Worm (Caenorhabditis elegans) whole organism, L3 larva: ENCODE measurements around the gene K04C1.5.

Source experiments
- R02D3.7 ChIP-seq: fragments of 150-350 bp; optimal IDR thresholded peaks from 2 replicates; lab custom pipeline; 2014; ENCODE audit warnings: missing biosample characterization, missing genetic modification characterization
- ZK546.5 ChIP-seq: sonication (generic microtip); optimal IDR thresholded peaks from 2 replicates; lab custom pipeline; 2017; ENCODE audit warnings: missing biosample characterization, missing genetic modification characterization
- aly-2 ChIP-seq: fragments of 150-350 bp; optimal IDR thresholded peaks from 2 replicates; lab custom pipeline; 2014; ENCODE audit warnings: missing biosample characterization, missing genetic modification characterization
- ama-1 ChIP-seq: fragments of 150-350 bp; optimal IDR thresholded peaks from 2 replicates; lab custom pipeline; 2018
- ceh-16 ChIP-seq: sonication (generic microtip); optimal IDR thresholded peaks from 2 replicates; lab custom pipeline; 2017; ENCODE audit warnings: missing biosample characterization, missing genetic modification characterization
- ceh-28 ChIP-seq: fragments of 150-350 bp; optimal IDR thresholded peaks from 2 replicates; lab custom pipeline; 2014; ENCODE audit warnings: missing biosample characterization, missing genetic modification reagents, missing genetic modification characterization
- ceh-82 ChIP-seq: fragments of 150-350 bp; optimal IDR thresholded peaks from 2 replicates; lab custom pipeline; 2014; ENCODE audit warnings: missing biosample characterization, missing genetic modification characterization
- daf-12 ChIP-seq: fragments of 150-350 bp; optimal IDR thresholded peaks from 2 replicates; lab custom pipeline; 2014; ENCODE audit warnings: missing biosample characterization, missing genetic modification reagents, missing genetic modification characterization
- egl-5 ChIP-seq: fragments of 150-350 bp; optimal IDR thresholded peaks from 2 replicates; lab custom pipeline; 2017; ENCODE audit warnings: missing biosample characterization, missing genetic modification reagents, missing genetic modification characterization, inconsistent platforms
- elt-2 ChIP-seq: sonication (generic microtip); optimal IDR thresholded peaks from 2 replicates; lab custom pipeline; 2016; ENCODE audit warnings: missing genetic modification reagents, mild to moderate bottlenecking, missing genetic modification characterization, missing compliant biosample characterization
- elt-3 ChIP-seq, 3 experiments: fragments of 150-350 bp in 1 of 3; sonication (generic microtip) in 2 of 3; optimal IDR thresholded peaks; 2 replicates in 2 of 3; 4 replicates in 1 of 3; lab custom pipeline; 2014 to 2017; ENCODE audit warnings: missing biosample characterization in 3 of 3, missing genetic modification characterization in 3 of 3
- eor-1 ChIP-seq, 2 experiments: fragments of 150-350 bp; optimal IDR thresholded peaks; 2 replicates each; lab custom pipeline; 2014 to 2018; ENCODE audit warnings: missing biosample characterization in 2 of 2, missing genetic modification characterization in 2 of 2
- fkh-10 ChIP-seq: sonication (generic microtip); optimal IDR thresholded peaks from 2 replicates; lab custom pipeline; 2017; ENCODE audit warnings: missing biosample characterization, missing genetic modification reagents, missing genetic modification characterization
- fkh-2 ChIP-seq: fragments of 150-350 bp; optimal IDR thresholded peaks from 2 replicates; lab custom pipeline; 2014; ENCODE audit warnings: missing biosample characterization, missing genetic modification reagents, missing genetic modification characterization
- fos-1 ChIP-seq: fragments of 150-350 bp; optimal IDR thresholded peaks from 2 replicates; lab custom pipeline; 2014; ENCODE audit warnings: missing biosample characterization, missing genetic modification characterization
- hmg-11 ChIP-seq: sonication (generic microtip); optimal IDR thresholded peaks from 2 replicates; lab custom pipeline; 2016; ENCODE audit warnings: missing genetic modification characterization, missing compliant biosample characterization
- lin-15B ChIP-seq: fragments of 150-350 bp; optimal IDR thresholded peaks from 2 replicates; lab custom pipeline; 2014; ENCODE audit warnings: missing biosample characterization, missing genetic modification characterization
- lin-39 ChIP-seq: fragments of 150-350 bp; optimal IDR thresholded peaks from 2 replicates; lab custom pipeline; 2018; ENCODE audit warnings: missing biosample characterization, missing genetic modification reagents, missing genetic modification characterization
- lsy-12 ChIP-seq: sonication (generic microtip); optimal IDR thresholded peaks from 2 replicates; lab custom pipeline; 2016; ENCODE audit warnings: mild to moderate bottlenecking, missing genetic modification characterization, missing compliant biosample characterization
- mdl-1 ChIP-seq: fragments of 150-350 bp; optimal IDR thresholded peaks from 2 replicates; lab custom pipeline; 2014; ENCODE audit warnings: missing biosample characterization, missing genetic modification characterization
- mml-1 ChIP-seq: fragments of 150-350 bp; sonication (generic microtip); optimal IDR thresholded peaks from 3 replicates; lab custom pipeline; 2014; ENCODE audit warnings: missing biosample characterization, missing genetic modification characterization
- nhr-23 ChIP-seq: fragments of 150-350 bp; optimal IDR thresholded peaks from 2 replicates; lab custom pipeline; 2014; ENCODE audit warnings: missing biosample characterization, missing genetic modification reagents, missing genetic modification characterization
- nhr-237 ChIP-seq: fragments of 150-350 bp; optimal IDR thresholded peaks from 2 replicates; lab custom pipeline; 2014; ENCODE audit warnings: missing biosample characterization, missing genetic modification characterization
- nhr-43 ChIP-seq: sonication (generic microtip); optimal IDR thresholded peaks from 2 replicates; lab custom pipeline; 2016; ENCODE audit warnings: mild to moderate bottlenecking, missing genetic modification characterization, missing compliant biosample characterization; ENCODE audit not compliant: poor library complexity, severe bottlenecking
- nhr-67 ChIP-seq: fragments of 150-350 bp; optimal IDR thresholded peaks from 2 replicates; lab custom pipeline; 2014; ENCODE audit warnings: missing biosample characterization, missing genetic modification characterization
- nhr-76 ChIP-seq: fragments of 150-350 bp; sonication (generic microtip); optimal IDR thresholded peaks from 5 replicates; lab custom pipeline; 2014; ENCODE audit warnings: missing biosample characterization, missing genetic modification characterization
- nhr-77 ChIP-seq: fragments of 150-350 bp; optimal IDR thresholded peaks from 2 replicates; lab custom pipeline; 2014; ENCODE audit warnings: missing biosample characterization, missing genetic modification characterization
- pha-4 ChIP-seq: fragments of 150-350 bp; optimal IDR thresholded peaks from 2 replicates; lab custom pipeline; 2014; ENCODE audit warnings: missing biosample characterization, missing genetic modification reagents, missing genetic modification characterization
- sea-2 ChIP-seq: fragments of 150-350 bp; sonication (generic microtip); optimal IDR thresholded peaks from 4 replicates; lab custom pipeline; 2014; ENCODE audit warnings: missing biosample characterization, missing genetic modification reagents, missing genetic modification characterization
- skn-1 ChIP-seq: fragments of 150-350 bp; optimal IDR thresholded peaks from 2 replicates; lab custom pipeline; 2014; ENCODE audit warnings: missing biosample characterization, missing genetic modification characterization
- snpc-4 ChIP-seq: fragments of 150-350 bp; optimal IDR thresholded peaks from 2 replicates; lab custom pipeline; 2014; ENCODE audit warnings: missing biosample characterization, missing genetic modification characterization
- tbx-2 ChIP-seq: sonication (generic microtip); optimal IDR thresholded peaks from 2 replicates; lab custom pipeline; 2016; ENCODE audit warnings: mild to moderate bottlenecking, missing genetic modification characterization, missing compliant biosample characterization
- unc-39 ChIP-seq: sonication (generic microtip); optimal IDR thresholded peaks from 4 replicates; lab custom pipeline; 2017; ENCODE audit warnings: missing biosample characterization, missing genetic modification characterization
- unc-62 ChIP-seq: fragments of 150-350 bp; sonication (generic microtip); optimal IDR thresholded peaks from 4 replicates; lab custom pipeline; 2014; ENCODE audit warnings: missing biosample characterization, missing genetic modification reagents, missing genetic modification characterization
- zag-1 ChIP-seq: fragments of 150-350 bp; optimal IDR thresholded peaks from 2 replicates; lab custom pipeline; 2014; ENCODE audit warnings: missing biosample characterization, missing genetic modification characterization
- ztf-11 ChIP-seq: fragments of 150-350 bp; optimal IDR thresholded peaks from 2 replicates; lab custom pipeline; 2014; ENCODE audit warnings: missing biosample characterization, missing genetic modification characterization

Gene K04C1.5

DNA sequence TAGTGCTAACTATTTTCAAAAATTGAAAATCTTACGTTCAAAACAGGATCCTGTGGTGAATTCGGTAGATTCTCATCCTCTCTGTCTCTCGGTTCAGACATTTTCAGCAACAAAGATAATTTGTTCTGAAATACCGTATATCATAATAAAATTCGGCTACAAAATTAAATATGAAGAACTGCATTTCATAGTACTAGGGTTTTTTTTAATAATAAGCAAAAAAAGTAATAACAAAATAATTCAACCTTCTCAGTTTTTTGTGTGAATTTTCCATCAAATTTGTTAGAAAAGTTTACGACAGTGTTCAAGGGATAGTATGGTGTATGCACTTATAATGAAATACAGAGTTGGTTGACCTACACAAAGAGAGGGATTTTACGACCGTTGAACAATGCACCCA lies 24.7 kb upstream of the K04C1.5 start, which contains the start of gene K06G5.3:
TSS of gene K06G5.3 (minus strand) at position 101 of the 400 bp plus-strand sequence.
- no peak for TF ChIP-seq eor-1 (tag; optimal IDR thresholded peaks at IDR 0.05; lab: Kevin White, UChicago)

DNA sequence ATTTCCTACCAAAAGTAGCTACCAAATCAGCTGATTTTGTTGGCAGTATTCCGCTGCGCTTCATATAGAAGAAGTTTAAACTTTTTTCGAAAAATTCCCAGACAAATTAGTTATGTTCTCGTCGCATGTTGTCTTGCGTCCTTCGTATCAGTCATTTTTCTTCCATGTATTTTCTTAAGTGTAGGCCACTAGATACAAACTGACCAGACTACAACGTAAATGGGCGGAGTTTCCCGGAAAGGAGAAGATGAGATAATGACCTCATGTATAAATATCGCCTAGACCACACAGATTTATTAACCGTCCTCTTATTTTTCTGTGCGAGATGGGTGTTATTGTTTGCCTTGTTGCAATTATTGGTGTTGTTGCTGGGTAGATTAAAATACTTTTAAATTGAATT lies 22.6 kb upstream of the K04C1.5 start, which contains the start of gene cyp-13B2:
TSS of gene cyp-13B2 (plus strand) at position 301 of the 400 bp plus-strand sequence.
- no peak for TF ChIP-seq lsy-12 (tag; lab: Kevin White, UChicago)

DNA sequence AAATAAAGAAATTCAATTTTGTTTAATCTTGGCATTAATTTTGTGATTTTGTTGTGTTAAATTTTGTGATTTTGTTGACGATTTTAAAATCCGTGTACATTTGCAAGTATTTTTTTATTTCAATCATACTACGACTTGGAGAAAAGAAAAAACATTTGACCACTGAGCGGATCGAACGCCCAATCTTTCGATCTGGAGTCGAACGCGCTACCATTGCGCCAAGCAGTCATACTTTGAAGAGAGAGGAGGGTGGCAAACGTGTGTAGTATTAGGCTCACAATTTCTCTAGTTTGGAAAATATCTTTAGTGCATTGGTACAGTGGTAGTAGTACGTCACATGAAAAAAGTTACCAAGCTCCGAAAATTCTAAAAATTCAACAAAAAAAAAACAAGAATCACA lies 19.1 kb upstream of the K04C1.5 start:
- TF ChIP-seq unc-62 (GFP tag; lab: Kevin White, UChicago) (no peak), fkh-2 (tag; lab: Kevin White, UChicago) (no peak), zag-1 (tag; lab: Kevin White, UChicago) (no peak), lsy-12 (tag; lab: Kevin White, UChicago) (no peak), elt-2 (peak; percentile 18), hmg-11 (tag; lab: Kevin White, UChicago) (peak; percentile 58), unc-39 (tag; lab: Kevin White, UChicago) (no peak), nhr-43 (tag; lab: Kevin White, UChicago) (peak; percentile 58)

DNA sequence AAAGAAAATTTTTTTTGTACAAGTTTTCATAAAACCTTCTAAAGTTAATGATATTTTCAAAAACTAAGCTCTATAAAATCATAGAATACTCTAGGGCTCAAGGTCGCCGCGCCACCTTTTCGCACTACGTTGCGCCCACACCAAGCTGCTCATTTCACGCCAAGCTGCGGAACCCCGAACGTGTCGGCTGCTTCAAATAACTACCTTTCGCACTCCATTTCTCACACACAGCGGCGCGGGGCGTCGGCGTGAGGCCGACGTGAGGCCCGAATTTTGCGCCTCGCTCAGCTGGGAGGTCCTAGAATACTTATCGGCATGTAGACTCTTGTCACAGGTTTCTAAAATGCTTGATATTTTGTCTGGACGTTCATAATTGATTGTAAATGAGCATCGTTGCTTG lies 15.9 kb upstream of the K04C1.5 start:
- TF ChIP-seq elt-3 (tag; optimal IDR thresholded peaks at IDR 0.05; lab: Kevin White, UChicago) (no peak), nhr-23 (no peak)

DNA sequence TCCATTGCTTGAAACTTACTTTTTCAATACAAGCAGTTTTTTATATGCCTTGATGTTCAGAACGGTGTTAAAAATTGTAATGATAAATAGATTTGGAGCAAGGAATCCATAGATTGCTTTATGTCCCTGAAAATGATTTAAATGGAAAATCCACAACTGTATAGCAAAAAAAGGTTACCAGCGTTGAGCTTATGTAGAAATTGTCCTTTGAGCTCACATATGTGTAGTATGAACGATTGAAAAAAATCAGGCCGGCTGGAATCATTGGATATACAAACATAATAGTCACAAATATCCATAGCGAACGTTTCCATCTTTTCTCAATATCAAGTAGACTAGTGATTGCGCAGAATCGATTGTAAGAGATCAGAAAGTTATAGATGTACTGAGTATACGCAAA lies 13.5 kb upstream of the K04C1.5 start, which contains the start of gene srg-36:
TSS of gene srg-36 (minus strand) at position 101 of the 400 bp plus-strand sequence.
- TF ChIP-seq elt-3 (tag; optimal IDR thresholded peaks at IDR 0.05; lab: Kevin White, UChicago) (no peak), skn-1 (tag; lab: Kevin White, UChicago) (no peak), ztf-11 (tag; lab: Kevin White, UChicago) (no peak), ZK546.5 (tag; lab: Kevin White, UChicago) (no peak), nhr-77 (tag; lab: Kevin White, UChicago) (no peak), lin-15B (tag; lab: Kevin White, UChicago) (no peak), mml-1 (tag; lab: Kevin White, UChicago) (no peak), nhr-76 (tag; lab: Kevin White, UChicago) (no peak), tbx-2 (no peak), fkh-10 (GFP tag; lab: Kevin White, UChicago) (no peak), snpc-4 (no peak), eor-1 (tag; optimal IDR thresholded peaks at IDR 0.05; lab: Kevin White, UChicago) (no peak), ceh-82 (tag; lab: Kevin White, UChicago) (no peak), ceh-16 (tag; lab: Kevin White, UChicago) (no peak), nhr-23 (no peak), nhr-237 (tag; lab: Kevin White, UChicago) (no peak), ama-1 (lab: Kevin White, UChicago) (no peak), lin-39 (no peak), ceh-28 (tag; lab: Kevin White, UChicago) (no peak), fos-1 (tag; lab: Kevin White, UChicago) (no peak)

DNA sequence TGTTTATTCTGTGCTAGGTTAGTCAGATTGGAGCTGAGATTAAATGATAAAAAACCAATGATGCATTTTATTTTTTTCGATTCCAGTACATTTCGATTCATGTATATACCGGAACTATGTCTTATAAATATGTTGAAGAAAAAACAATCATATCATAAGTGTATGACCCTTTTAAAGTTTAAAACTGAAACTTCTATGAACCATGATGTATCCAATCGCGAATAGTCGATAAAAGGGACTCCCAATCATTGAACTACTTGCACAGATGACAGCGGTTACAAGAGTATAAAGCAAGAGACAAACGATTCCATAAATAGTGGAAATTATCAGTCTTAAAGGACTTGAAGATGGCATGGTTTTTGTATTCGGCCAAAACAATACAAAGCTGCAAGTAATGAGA lies 12.9 kb upstream of the K04C1.5 start, which contains the start of gene srg-37:
TSS of gene srg-37 (minus strand) at position 101 of the 400 bp plus-strand sequence.
- TF ChIP-seq mdl-1 (tag; lab: Kevin White, UChicago) (no peak), nhr-77 (tag; lab: Kevin White, UChicago) (no peak), lin-39 (no peak), sea-2 (GFP tag; lab: Kevin White, UChicago) (no peak), egl-5 (tag; lab: Kevin White, UChicago) (no peak), ZK546.5 (tag; lab: Kevin White, UChicago) (no peak), zag-1 (tag; lab: Kevin White, UChicago) (no peak), elt-3 (tag; optimal IDR thresholded peaks at IDR 0.05; lab: Kevin White, UChicago) (no peak), fkh-10 (GFP tag; lab: Kevin White, UChicago) (no peak), daf-12 (no peak), nhr-67 (tag; lab: Kevin White, UChicago) (no peak), aly-2 (tag; lab: Kevin White, UChicago) (no peak), unc-62 (GFP tag; lab: Kevin White, UChicago) (no peak), ceh-16 (tag; lab: Kevin White, UChicago) (no peak), pha-4 (no peak), hmg-11 (tag; lab: Kevin White, UChicago) (no peak), fos-1 (tag; lab: Kevin White, UChicago) (no peak), eor-1 (tag; optimal IDR thresholded peaks at IDR 0.05; lab: Kevin White, UChicago) (no peak), ztf-11 (tag; lab: Kevin White, UChicago) (no peak), R02D3.7 (tag; lab: Kevin White, UChicago) (no peak)
